Worm (Caenorhabditis elegans): ENCODE results near the gene C55A6.10.
"Not testable (repeated sequence)": the region's sequence is repeated elsewhere in the genome, so short reads cannot be mapped to it uniquely, and the experiment has no call there.

The C55A6.10 gene

ce11 chrV:11504853-11505397 is at the start of gene C55A6.10, which contains the start of gene C55A6.1:
Gene C55A6.10 (plus strand): TSS chrV:11505347.
Gene C55A6.1 (minus strand): TSS chrV:11504968.
- TF ChIP-seq unc-62 (GFP tag; optimal IDR thresholded peaks at IDR 0.05) = not testable (repeated sequence)

DNA sequence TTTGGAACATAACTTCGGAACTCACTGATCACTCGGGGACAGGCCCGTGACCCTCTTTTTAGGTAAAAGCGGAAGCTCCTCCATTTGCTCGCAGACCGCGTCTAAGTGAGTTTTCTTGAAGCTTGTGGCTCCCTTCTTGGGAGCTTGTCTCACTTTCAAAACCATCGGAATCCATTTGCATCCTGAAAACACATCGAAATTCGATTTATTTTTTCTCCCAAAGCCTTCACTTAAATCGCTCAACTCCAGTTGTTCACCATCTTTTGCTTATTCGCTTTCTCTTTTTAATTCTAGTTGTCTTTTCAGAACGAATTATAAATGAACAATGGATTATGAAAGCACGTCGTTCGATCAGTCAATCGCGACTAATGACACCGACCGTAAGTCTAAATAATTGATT is 45.9 kb upstream of the C55A6.10 start, which contains the start of gene T11F9.1:
TSS of gene T11F9.1 (plus strand) at position 301 of the 400 bp plus-strand sequence.
- TF ChIP-seq unc-62 (GFP tag; optimal IDR thresholded peaks at IDR 0.05) = no peak

DNA sequence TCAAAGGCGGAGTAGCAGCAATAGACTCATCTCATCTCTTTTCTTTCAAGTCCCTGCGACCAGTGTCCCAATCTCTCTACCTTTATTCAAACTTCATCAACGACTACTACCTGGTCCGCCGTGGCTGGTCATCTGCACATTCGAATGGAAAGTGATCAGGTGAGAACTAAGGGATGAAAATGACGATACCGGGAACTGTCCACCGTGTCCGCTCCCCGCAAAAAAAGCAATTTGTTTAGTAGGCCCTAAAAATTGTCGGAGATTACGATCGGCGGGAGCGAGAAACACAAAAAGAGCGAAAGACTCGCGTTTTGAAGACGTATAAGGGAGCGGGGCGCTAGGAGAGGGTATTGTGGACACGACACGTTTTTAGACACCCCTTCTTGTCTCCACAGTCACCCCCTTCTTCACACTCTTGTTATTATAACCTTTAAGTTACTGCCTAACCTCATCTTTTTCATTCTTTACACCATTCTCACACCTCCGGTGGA is 42.1 kb upstream of the C55A6.10 start, which contains the start of gene zipt-16:
TSS of gene zipt-16 (plus strand) at position 51 of the 491 bp plus-strand sequence.
- no peak for TF ChIP-seq unc-62 (GFP tag; optimal IDR thresholded peaks at IDR 0.05)

DNA sequence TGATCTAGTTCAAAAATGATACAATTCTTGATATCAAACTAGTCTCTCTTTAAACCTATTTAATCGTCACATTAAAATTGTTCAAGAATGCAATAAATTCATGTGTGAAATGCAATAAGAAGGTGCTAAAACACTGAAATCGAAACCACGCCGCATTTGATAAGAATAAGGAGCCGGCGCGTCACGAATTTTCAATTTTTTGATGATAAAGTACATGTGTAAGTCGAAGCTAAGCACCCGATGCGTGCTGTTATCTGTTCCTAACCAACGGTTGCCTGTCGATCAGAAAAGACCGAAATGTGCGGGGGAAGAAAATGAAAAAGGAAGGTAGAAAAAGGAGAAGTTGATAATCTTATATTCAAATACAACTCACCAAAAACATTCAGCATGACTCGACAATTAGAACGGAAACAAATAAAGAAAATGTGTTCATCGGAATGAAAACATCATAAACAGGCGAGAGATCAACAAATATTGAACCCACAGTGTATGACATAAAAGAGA is 34.9 kb upstream of the C55A6.10 start, which contains the start of gene aat-6:
TSS of gene aat-6 (minus strand) at position 454 of the 504 bp plus-strand sequence.
- no peak for TF ChIP-seq unc-62 (GFP tag; optimal IDR thresholded peaks at IDR 0.05)

DNA sequence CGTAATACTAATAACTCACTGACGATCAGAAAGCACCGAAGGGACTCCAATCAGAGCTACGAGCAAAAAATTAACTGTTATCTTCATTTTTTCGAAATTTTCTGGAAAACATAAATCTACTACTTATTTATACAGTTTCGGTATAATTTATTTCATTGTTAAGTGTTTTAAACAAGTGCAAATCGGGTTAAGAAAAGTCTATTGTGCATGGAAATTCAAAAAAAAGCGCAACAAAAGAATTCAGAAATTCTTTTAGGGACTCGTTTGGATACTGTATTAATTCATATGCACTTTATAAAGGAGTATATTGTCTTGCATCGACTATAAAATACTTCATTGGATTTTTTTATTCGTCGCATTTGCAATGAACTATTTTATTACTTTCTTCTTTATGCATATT is 32.9 kb upstream of the C55A6.10 start, which contains the start of the genes nas-20 and nas-21:
TSS of gene nas-20 (minus strand) at position 101 of the 400 bp plus-strand sequence.
TSS of gene nas-21 (plus strand) at position 356 of the 400 bp plus-strand sequence.
- TF ChIP-seq unc-62 (GFP tag; optimal IDR thresholded peaks at IDR 0.05) = no peak

DNA sequence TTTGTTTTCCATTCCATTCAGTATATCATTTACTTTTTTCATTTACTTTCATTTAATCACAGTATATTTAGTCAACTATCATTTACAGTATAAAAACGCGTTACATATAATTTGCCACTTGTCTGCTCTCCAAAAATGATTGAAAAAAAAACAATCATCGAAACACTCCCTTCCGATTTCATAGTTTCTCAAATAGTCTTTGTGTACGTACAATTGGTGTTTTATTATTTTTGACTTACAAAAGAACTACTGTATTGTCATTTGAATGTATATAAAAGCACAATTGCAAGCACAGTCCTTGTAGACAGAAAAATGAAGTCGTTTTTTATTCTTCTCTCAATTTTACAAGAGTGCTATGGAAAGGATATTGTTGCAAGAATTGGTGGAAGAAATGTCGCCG is 30.7 kb upstream of the C55A6.10 start, which contains the start of gene nas-22:
TSS of gene nas-22 (plus strand) at position 301 of the 400 bp plus-strand sequence.
- no peak for TF ChIP-seq unc-62 (GFP tag; optimal IDR thresholded peaks at IDR 0.05)

DNA sequence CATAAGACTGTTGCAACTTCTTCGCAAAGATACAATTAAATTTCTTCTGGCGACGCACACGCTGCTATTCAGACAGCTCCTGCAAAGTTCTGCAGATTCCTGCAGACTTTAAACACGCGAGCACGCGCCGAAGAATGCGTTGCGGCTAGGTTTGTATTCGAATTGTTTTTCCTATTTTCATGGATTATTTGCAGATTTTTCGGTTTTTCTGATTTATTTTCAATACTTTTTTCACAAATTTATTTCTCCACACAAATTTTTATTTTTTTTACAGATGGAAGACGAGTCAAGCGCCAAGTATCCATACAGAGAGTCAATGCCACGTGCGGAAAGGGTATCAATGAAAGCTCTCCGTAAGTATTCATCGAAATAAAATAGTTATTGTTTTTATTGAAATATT is 29.5 kb upstream of the C55A6.10 start, which contains the start of gene T11F9.7:
TSS of gene T11F9.7 (plus strand) at position 301 of the 400 bp plus-strand sequence.
- TF ChIP-seq unc-62 (GFP tag; optimal IDR thresholded peaks at IDR 0.05) = not testable (repeated sequence)

- TF ChIP-seq unc-62 (GFP tag; optimal IDR thresholded peaks at IDR 0.05) = no peak
Observed at ce11 chrV:11479406-11479805, 25.7 kb upstream of the C55A6.10 start, which contains the start of gene T11F9.22. Gene T11F9.22 (plus strand): TSS chrV:11479706.

DNA sequence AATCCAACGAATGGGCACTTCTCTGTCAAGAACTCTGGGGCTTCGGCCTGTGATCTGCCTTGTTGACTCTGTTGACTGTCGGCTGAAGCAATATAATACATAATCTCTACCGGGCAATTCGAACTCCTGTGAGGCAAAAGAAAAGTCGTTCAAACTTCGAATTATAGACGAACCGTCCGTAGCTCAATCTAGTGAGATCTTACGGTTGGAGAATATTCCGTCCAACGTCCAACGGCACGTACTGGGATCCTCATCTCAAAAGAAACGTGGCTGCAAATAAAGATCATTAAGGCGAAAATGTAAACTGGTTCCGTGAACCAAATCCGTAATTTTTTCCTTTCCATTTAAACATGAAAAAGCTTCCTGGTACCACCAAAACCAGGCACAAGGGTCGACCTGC is 24.4 kb upstream of the C55A6.10 start, which contains the start of gene T11F9.14:
TSS of gene T11F9.14 (minus strand) at position 101 of the 400 bp plus-strand sequence.
- not testable (repeated sequence) for TF ChIP-seq unc-62 (GFP tag; optimal IDR thresholded peaks at IDR 0.05)

DNA sequence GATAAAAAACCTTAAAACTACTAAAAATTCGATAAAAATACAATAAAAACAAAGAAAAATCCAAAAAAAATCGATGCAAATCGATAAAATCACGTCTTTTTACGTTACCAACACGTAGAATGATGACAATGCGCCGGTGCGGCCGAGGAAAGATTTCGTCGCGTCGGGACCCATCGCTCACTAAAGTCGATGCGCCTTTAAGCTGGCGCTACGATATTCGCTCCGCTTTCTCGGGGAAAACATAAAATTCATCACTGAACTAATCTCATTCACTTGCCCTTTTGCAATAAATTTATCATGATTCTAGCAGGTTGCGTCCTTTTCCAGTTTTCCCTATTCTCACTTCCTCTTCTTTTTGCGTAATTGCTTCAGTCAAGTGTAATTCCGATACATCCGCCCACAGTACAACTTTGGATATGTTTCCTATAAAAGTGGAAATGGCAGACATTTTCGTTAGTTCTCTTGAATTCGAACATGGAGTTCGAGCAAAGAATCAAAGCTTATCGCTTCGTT is 21.5 kb upstream of the C55A6.10 start, which contains the start of gene col-157:
TSS of gene col-157 (plus strand) at position 463 of the 513 bp plus-strand sequence.
- not testable (repeated sequence) for TF ChIP-seq unc-62 (GFP tag; optimal IDR thresholded peaks at IDR 0.05)

ce11 chrV:11484404-11484803 is 20.7 kb upstream of the C55A6.10 start:
- TF ChIP-seq unc-62 (GFP tag; optimal IDR thresholded peaks at IDR 0.05) = no peak

- TF ChIP-seq unc-62 (GFP tag; optimal IDR thresholded peaks at IDR 0.05) = no peak
Observed at ce11 chrV:11485558-11485957, 19.6 kb upstream of the C55A6.10 start, which contains the start of gene srh-1. Gene srh-1 (plus strand): TSS chrV:11485858.

- TF ChIP-seq unc-62 (GFP tag; optimal IDR thresholded peaks at IDR 0.05) = no peak
Observed at ce11 chrV:11486680-11487079, 18.5 kb upstream of the C55A6.10 start, which contains the start of gene T11F9.10. Gene T11F9.10 (plus strand): TSS chrV:11486980.

DNA sequence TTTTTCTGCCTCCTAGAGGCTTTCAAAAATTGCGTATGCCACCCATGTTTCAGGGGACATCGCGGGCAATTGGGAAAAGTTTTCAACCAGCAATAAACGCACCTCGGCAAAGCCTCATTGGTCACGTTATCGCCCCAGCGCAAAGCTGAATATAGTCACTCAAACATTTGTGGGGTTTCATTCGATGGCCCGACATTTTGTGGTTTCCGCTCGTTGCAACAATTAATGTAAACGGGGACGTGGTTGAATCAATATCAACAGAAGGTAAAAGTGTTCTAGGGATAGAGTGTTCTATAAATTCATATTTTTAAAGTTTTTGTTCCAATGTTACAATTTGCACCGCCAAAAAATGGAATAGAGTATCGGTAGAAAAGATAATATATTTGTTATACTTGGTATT is 16.9 kb upstream of the C55A6.10 start:
- no peak for TF ChIP-seq unc-62 (GFP tag; optimal IDR thresholded peaks at IDR 0.05)

ce11 chrV:11490382-11490781 is 14.8 kb upstream of the C55A6.10 start, which contains the start of gene dhs-19:
Gene dhs-19 (minus strand): TSS chrV:11490482.
- no peak for TF ChIP-seq unc-62 (GFP tag; optimal IDR thresholded peaks at IDR 0.05)

ce11 chrV:11492456-11492855 is 12.7 kb upstream of the C55A6.10 start, which contains the start of gene T11F9.21:
Gene T11F9.21 (plus strand): TSS chrV:11492756.
- TF ChIP-seq unc-62 (GFP tag; optimal IDR thresholded peaks at IDR 0.05) = no peak
